Worm (Caenorhabditis elegans): Measurements from ENCODE around the gene stdh-1.

DNA sequence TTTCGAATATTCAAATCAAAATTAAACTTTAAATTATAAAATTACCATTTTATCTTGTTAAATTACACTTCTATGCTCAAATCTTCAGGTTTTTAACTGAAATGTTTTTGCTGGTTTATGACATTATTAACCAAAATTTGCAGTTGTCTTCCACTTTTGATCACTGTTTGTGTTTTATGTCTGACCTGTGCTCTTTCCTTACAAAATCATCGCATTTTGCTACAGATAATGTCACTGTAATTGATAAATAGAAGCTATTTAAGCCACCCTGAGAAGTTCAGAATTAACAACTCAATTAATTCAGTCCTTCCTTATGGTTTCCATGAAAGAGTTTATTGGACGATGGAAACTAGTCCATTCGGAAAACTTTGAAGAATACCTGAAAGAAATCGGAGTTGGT lies 15.8 kb upstream of the stdh-1 start, which contains the start of gene lbp-8:
- TF ChIP-seq sup-37 (GFP tag; optimal IDR thresholded peaks at IDR 0.05) (no peak), tbx-2 (tag; optimal IDR thresholded peaks at IDR 0.05) (no peak), lin-13 (GFP tag; optimal IDR thresholded peaks at IDR 0.05) (no peak), egl-27 (tag; optimal IDR thresholded peaks at IDR 0.05) (no peak), blmp-1 (tag; optimal IDR thresholded peaks at IDR 0.05) (no peak), fkh-10 (GFP tag; optimal IDR thresholded peaks at IDR 0.05) (no peak), aha-1 (tag; optimal IDR thresholded peaks at IDR 0.05) (no peak), pqm-1 (tag; optimal IDR thresholded peaks at IDR 0.05) (no peak), ama-1 (optimal IDR thresholded peaks at IDR 0.05) (no peak), ztf-11 (tag; optimal IDR thresholded peaks at IDR 0.05) (no peak)

Measured in whole organism, L1 larva.